Worm (Caenorhabditis elegans): ENCODE data around the gene fem-3.

The fem-3 gene

DNA sequence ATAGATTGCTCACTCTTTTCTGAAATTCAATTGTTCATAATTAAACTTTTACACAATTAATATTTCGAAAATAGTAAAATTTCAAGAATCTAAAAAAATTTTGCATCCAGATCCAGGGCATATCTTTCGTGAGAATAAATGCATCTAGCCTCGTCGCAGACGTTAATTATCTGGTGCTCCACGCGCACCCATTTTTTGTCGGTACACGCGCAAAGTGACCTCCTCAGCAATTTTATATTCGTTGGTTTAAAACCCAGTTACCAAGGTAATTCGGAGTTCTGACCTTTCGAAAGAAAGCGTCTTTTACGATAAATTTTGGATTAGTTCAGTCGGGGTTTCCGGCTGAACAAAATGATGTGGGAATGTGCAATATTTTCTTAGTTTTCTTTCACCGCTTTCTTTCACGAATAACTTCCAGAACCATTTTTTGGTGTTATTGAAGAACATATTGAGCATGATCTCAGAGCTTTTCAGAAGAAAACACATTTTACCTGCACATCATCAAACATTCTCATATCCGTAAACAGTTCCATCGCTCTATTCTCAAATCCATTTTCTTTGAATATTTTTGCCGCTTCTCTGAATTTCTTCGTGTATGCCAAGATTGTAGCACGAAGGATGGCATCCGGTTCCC, 35.5 kb downstream of the fem-3 start:
- no peak for TF ChIP-seq ceh-13 (GFP tag; optimal IDR thresholded peaks at IDR 0.05)
- no peak for TF ChIP-seq ets-7 (tag; optimal IDR thresholded peaks at IDR 0.05)
- no peak for TF ChIP-seq tbx-11 (GFP tag; IDR thresholded peaks at IDR 0.05)
- TF ChIP-seq hmg-4 (GFP tag; optimal IDR thresholded peaks at IDR 0.05): no peak

DNA sequence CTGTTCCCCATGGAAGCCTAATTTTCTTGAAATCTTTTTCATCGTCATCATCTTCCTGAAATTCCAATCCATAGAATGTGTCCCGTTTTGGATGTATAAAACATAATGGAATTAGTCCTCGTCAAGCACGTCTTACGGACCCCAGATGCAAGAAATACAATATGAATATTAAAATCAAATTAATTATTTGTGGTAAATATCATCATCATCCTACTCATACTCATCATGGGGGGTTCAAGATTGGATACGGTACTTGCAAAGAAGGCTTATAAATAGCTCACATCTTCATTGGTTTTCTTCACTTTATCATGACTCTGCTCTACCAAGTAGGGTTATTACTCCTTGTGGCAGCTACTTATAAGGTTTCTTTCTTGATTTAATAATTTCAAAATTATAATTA, 39.6 kb downstream of the fem-3 start, which contains the start of gene flp-1:
TSS of gene flp-1 (plus strand) at position 301 of the 400 bp plus-strand sequence.
- no peak for TF ChIP-seq ama-1 (optimal IDR thresholded peaks at IDR 0.05)

DNA sequence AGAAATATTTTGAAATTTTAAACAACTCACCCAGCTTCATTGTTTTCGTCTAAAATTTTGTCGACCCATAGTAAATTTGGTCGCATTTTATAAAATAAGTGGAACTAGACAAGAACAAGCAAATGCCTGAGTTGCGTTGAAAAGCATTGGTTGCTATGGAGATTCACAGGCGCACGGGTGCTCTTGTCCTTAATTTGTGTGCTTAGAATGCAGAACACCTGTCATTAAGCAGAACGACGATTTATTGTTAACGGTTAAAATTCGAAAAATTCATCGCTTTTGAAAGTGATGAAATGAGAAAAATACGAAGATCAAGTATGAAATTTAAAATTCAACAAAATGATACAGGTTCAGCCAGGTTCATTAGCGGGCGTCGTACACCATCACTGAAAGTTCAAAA, 41.3 kb downstream of the fem-3 start, which contains the start of gene daf-10:
TSS of gene daf-10 (minus strand) at position 101 of the 400 bp plus-strand sequence.
- TF ChIP-seq ama-1 (optimal IDR thresholded peaks at IDR 0.05) (no peak), hmbx-1 (tag; optimal IDR thresholded peaks at IDR 0.05) (no peak), hmg-4 (GFP tag; optimal IDR thresholded peaks at IDR 0.05) (no peak), hnd-1 (tag; optimal IDR thresholded peaks at IDR 0.05) (no peak), tbx-11 (GFP tag; IDR thresholded peaks at IDR 0.05) (no peak), ceh-36 (tag; optimal IDR thresholded peaks at IDR 0.05) (no peak), F13C5.2 (tag; optimal IDR thresholded peaks at IDR 0.05) (no peak), ceh-13 (GFP tag; optimal IDR thresholded peaks at IDR 0.05) (no peak), tra-4 (tag; optimal IDR thresholded peaks at IDR 0.05) (no peak), B0310.2 (tag; optimal IDR thresholded peaks at IDR 0.05) (no peak), scrt-1 (GFP tag; IDR thresholded peaks at IDR 0.05) (no peak), pes-1 (GFP tag; IDR thresholded peaks at IDR 0.05) (no peak), tbx-37 (GFP tag; conservative IDR thresholded peaks at IDR 0.05) (no peak), flt-1 (GFP tag; IDR thresholded peaks at IDR 0.05) (no peak), aly-1 (tag; optimal IDR thresholded peaks at IDR 0.05) (no peak)

DNA sequence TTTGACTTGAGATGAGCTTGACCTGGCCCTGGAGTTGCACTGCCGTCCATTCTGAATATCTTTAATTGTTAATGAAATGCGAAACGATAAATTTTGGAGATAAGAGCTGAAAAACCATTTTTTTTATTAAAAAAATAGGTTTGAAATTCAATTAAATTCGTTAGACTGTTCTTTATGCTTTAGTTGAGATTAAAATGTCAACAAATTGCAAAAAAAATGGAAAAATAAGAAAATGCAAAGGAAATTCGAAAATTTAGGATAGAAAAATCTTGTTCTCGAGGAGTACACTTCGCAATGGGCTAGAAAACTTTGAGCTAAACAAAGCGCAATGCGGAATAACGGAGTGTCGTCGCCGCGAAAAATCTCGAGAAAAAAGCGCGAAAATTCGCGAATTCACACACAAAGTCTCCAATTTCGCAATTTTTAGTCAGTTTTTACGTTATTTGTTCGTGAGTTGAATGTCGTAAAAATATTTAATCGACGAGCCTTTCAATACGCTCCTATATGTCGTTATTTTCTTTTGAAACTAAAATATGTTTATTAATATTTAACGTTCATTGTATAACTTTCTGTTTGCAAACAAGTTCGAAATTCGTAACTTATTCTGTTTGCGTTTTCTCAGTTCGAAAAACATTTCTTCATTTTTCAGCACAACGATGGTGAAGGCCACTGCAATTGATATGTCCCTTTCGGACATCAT, 42.2 kb downstream of the fem-3 start, which contains the start of the genes rpb-12 and aly-2:
TSS of gene rpb-12 (minus strand) at position 51 of the 700 bp plus-strand sequence.
TSS of gene aly-2 (plus strand) at position 650 of the 700 bp plus-strand sequence.
- TF ChIP-seq tra-4 (tag; optimal IDR thresholded peaks at IDR 0.05) (no peak), tbx-11 (GFP tag; IDR thresholded peaks at IDR 0.05) (no peak), hmg-4 (GFP tag; optimal IDR thresholded peaks at IDR 0.05) (no peak), ceh-13 (GFP tag; optimal IDR thresholded peaks at IDR 0.05) (no peak), hnd-1 (tag; optimal IDR thresholded peaks at IDR 0.05) (no peak), aly-1 (tag; optimal IDR thresholded peaks at IDR 0.05) (no peak), pes-1 (GFP tag; IDR thresholded peaks at IDR 0.05) (no peak), ets-7 (tag; optimal IDR thresholded peaks at IDR 0.05) (no peak), ama-1 (optimal IDR thresholded peaks at IDR 0.05) (no peak), ceh-36 (tag; optimal IDR thresholded peaks at IDR 0.05) (no peak), tbx-37 (GFP tag; conservative IDR thresholded peaks at IDR 0.05) (no peak), F13C5.2 (tag; optimal IDR thresholded peaks at IDR 0.05) (no peak), sea-1 (GFP tag; conservative IDR thresholded peaks at IDR 0.05) (no peak), flt-1 (GFP tag; IDR thresholded peaks at IDR 0.05) (no peak), B0310.2 (tag; optimal IDR thresholded peaks at IDR 0.05) (no peak), scrt-1 (GFP tag; IDR thresholded peaks at IDR 0.05) (no peak), hmbx-1 (tag; optimal IDR thresholded peaks at IDR 0.05) (no peak)

DNA sequence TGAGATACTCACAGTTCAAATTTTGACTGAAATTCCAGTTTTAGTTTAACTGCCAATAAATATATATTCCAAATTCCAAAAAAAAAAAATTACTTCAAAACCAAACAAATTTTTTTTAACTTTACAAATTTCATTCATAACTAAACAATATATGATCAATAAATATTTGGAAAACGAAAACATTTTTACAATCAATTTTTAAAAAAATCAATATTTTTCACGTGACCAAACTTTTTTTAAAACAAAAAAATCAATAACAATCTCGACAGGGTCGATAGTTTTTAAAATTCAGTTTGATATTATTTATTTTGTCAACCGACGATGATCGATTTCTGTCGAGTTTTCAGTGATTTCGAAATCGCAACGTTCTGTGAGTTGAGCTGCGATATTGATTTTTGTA, 45.4 kb downstream of the fem-3 start, which contains the start of gene F23B2.7:
TSS of gene F23B2.7 (plus strand) at position 301 of the 400 bp plus-strand sequence.
- TF ChIP-seq tbx-11 (GFP tag; IDR thresholded peaks at IDR 0.05): no peak
- no peak for TF ChIP-seq hnd-1 (tag; optimal IDR thresholded peaks at IDR 0.05)
- TF ChIP-seq aly-1 (tag; optimal IDR thresholded peaks at IDR 0.05): no peak
- TF ChIP-seq ceh-36 (tag; optimal IDR thresholded peaks at IDR 0.05): no peak
- TF ChIP-seq ets-7 (tag; optimal IDR thresholded peaks at IDR 0.05): no peak
- TF ChIP-seq F13C5.2 (tag; optimal IDR thresholded peaks at IDR 0.05): no peak

DNA sequence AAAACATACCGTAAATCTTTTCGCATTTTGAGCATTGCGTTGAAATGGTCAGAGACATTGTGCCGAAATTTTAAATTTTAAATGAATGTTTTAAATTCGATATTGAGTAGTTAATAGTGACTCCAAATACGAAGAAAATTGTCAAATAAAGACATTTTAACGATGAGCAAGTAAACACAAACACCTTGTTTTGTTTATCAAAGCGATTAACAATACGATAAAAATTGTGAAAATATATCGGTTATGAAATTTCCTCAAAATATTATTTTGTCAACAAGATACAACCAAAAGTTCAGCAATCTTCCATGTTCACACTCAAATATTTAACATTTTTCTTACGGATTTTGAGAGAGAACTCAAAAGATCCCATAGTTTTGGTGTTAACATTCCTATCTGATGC, 49.5 kb downstream of the fem-3 start, which contains the start of gene F23B2.10:
TSS of gene F23B2.10 (minus strand) at position 101 of the 400 bp plus-strand sequence.
- no peak for TF ChIP-seq sea-1 (GFP tag; conservative IDR thresholded peaks at IDR 0.05)
- TF ChIP-seq F13C5.2 (tag; optimal IDR thresholded peaks at IDR 0.05): no peak
- no peak for TF ChIP-seq ets-7 (tag; optimal IDR thresholded peaks at IDR 0.05)
- no peak for TF ChIP-seq flt-1 (GFP tag; IDR thresholded peaks at IDR 0.05)
- TF ChIP-seq scrt-1 (GFP tag; IDR thresholded peaks at IDR 0.05): no peak
- no peak for TF ChIP-seq tbx-37 (GFP tag; conservative IDR thresholded peaks at IDR 0.05)
- no peak for TF ChIP-seq tra-4 (tag; optimal IDR thresholded peaks at IDR 0.05)
- no peak for TF ChIP-seq ama-1 (optimal IDR thresholded peaks at IDR 0.05)
- TF ChIP-seq aly-1 (tag; optimal IDR thresholded peaks at IDR 0.05): no peak
- no peak for TF ChIP-seq ceh-36 (tag; optimal IDR thresholded peaks at IDR 0.05)
- TF ChIP-seq pes-1 (GFP tag; IDR thresholded peaks at IDR 0.05): no peak
- no peak for TF ChIP-seq tbx-11 (GFP tag; IDR thresholded peaks at IDR 0.05)
